Fruit fly (Drosophila melanogaster) whole organism, prepupa: ENCODE data around the gene ppan.

ENCODE experiments used
- Blimp-1 ChIP-seq: fragments of 200-800 bp; sonication (Bioruptor generic); optimal IDR thresholded peaks from 3 replicates; lab custom pipeline; 2017; ENCODE audit warnings: missing biosample characterization, missing genetic modification characterization, mild to moderate bottlenecking, moderate library complexity, missing genetic modification reagents
- CG10631 ChIP-seq: fragments of 200-800 bp; sonication (Bioruptor generic); optimal IDR thresholded peaks from 2 replicates; lab custom pipeline; 2016; ENCODE audit warnings: missing biosample characterization, missing genetic modification characterization
- CG11294 ChIP-seq: fragments of 200-800 bp; sonication (Bioruptor generic); IDR thresholded peaks from 2 replicates; pipeline ENCODE4 v1.3.6; 2022; ENCODE audit warnings: missing biosample characterization, missing genetic modification characterization
- CG11902 ChIP-seq: fragments of 200-800 bp; sonication (Bioruptor generic); optimal IDR thresholded peaks from 3 replicates; lab custom pipeline; 2016; ENCODE audit warnings: missing biosample characterization, missing genetic modification characterization
- CG15336 ChIP-seq: fragments of 200-800 bp; sonication (Bioruptor generic); IDR thresholded peaks from 2 replicates; pipeline ENCODE4 v1.3.6; 2022; ENCODE audit warnings: missing biosample characterization, missing genetic modification characterization
- CG1621 ChIP-seq: fragments of 200-800 bp; sonication (Bioruptor generic); optimal IDR thresholded peaks from 3 replicates; lab custom pipeline; 2018; ENCODE audit warnings: missing biosample characterization, mild to moderate bottlenecking, missing genetic modification characterization
- CG16779 ChIP-seq: fragments of 200-800 bp; sonication (Bioruptor generic); optimal IDR thresholded peaks from 3 replicates; lab custom pipeline; 2017; ENCODE audit warnings: missing biosample characterization, mild to moderate bottlenecking, missing genetic modification characterization
- CG3032 ChIP-seq: fragments of 200-800 bp; optimal IDR thresholded peaks from 2 replicates; lab custom pipeline; 2019; ENCODE audit warnings: missing biosample characterization, mild to moderate bottlenecking, missing genetic modification characterization, moderate library complexity
- CG31627 ChIP-seq: fragments of 200-800 bp; sonication (Bioruptor generic); optimal IDR thresholded peaks from 3 replicates; lab custom pipeline; 2016; ENCODE audit warnings: missing biosample characterization, missing genetic modification characterization
- CG32006 ChIP-seq: fragments of 200-800 bp; sonication (Bioruptor generic); optimal IDR thresholded peaks from 3 replicates; lab custom pipeline; 2017; ENCODE audit warnings: missing biosample characterization, mild to moderate bottlenecking, missing genetic modification characterization
- CG34406 ChIP-seq: fragments of 200-800 bp; sonication (Bioruptor generic); optimal IDR thresholded peaks from 3 replicates; lab custom pipeline; 2016; ENCODE audit warnings: missing biosample characterization, missing genetic modification characterization
- CG4318 ChIP-seq: fragments of 200-800 bp; sonication (Bioruptor generic); optimal IDR thresholded peaks from 3 replicates; lab custom pipeline; 2017; ENCODE audit warnings: missing biosample characterization, mild to moderate bottlenecking, missing genetic modification characterization
- CG6163 ChIP-seq: fragments of 200-800 bp; sonication (Bioruptor generic); IDR thresholded peaks from 3 replicates; pipeline ENCODE4 v1.3.6; 2022; ENCODE audit warnings: missing biosample characterization, missing genetic modification characterization
- CG6276 ChIP-seq: fragments of 200-800 bp; sonication (Bioruptor generic); optimal IDR thresholded peaks from 2 replicates; lab custom pipeline; 2017; ENCODE audit warnings: missing biosample characterization, mild to moderate bottlenecking, missing genetic modification characterization
- CG6792 ChIP-seq: fragments of 200-800 bp; sonication (Bioruptor generic); optimal IDR thresholded peaks from 3 replicates; lab custom pipeline; 2016; ENCODE audit warnings: missing biosample characterization, missing genetic modification characterization
- CG6808 ChIP-seq: fragments of 200-800 bp; sonication (Bioruptor generic); optimal IDR thresholded peaks from 3 replicates; lab custom pipeline; 2017; ENCODE audit warnings: missing biosample characterization, missing genetic modification characterization, mild to moderate bottlenecking, moderate library complexity, missing genetic modification reagents
- CG6854 ChIP-seq: fragments of 200-800 bp; sonication (Bioruptor generic); optimal IDR thresholded peaks from 2 replicates; lab custom pipeline; 2017; ENCODE audit warnings: missing biosample characterization, mild to moderate bottlenecking, missing genetic modification characterization
- CG8119 ChIP-seq: fragments of 200-800 bp; sonication (Bioruptor generic); IDR thresholded peaks from 3 replicates; pipeline ENCODE4 v1.3.6; 2022; ENCODE audit warnings: missing biosample characterization, missing genetic modification characterization
- CG8319 ChIP-seq: fragments of 200-800 bp; sonication (Bioruptor generic); optimal IDR thresholded peaks from 3 replicates; lab custom pipeline; 2016; ENCODE audit warnings: missing biosample characterization, missing genetic modification characterization
- CG8632 ChIP-seq: fragments of 200-800 bp; sonication (Bioruptor generic); optimal IDR thresholded peaks from 3 replicates; lab custom pipeline; 2016; ENCODE audit warnings: missing biosample characterization, missing genetic modification characterization
- CG9139 ChIP-seq: fragments of 200-800 bp; sonication (Bioruptor generic); optimal IDR thresholded peaks from 3 replicates; lab custom pipeline; 2017; ENCODE audit warnings: missing biosample characterization, mild to moderate bottlenecking, missing genetic modification characterization
- Eip78C ChIP-seq: fragments of 200-800 bp; sonication (Bioruptor generic); peaks from one replicate; lab custom pipeline; 2016; ENCODE audit warnings: missing biosample characterization, missing genetic modification characterization
- Eip93F ChIP-seq: fragments of 200-800 bp; sonication (Bioruptor generic); optimal IDR thresholded peaks from 2 replicates; lab custom pipeline; 2016; ENCODE audit warnings: missing biosample characterization, mild to moderate bottlenecking, missing genetic modification characterization
- Ets96B ChIP-seq: fragments of 200-800 bp; optimal IDR thresholded peaks from 2 replicates; lab custom pipeline; 2019; ENCODE audit warnings: missing biosample characterization, mild to moderate bottlenecking, missing genetic modification characterization, moderate library complexity
- Gug ChIP-seq: fragments of 200-800 bp; sonication (Bioruptor generic); IDR thresholded peaks from 2 replicates; pipeline ENCODE4 v1.3.6; 2022; ENCODE audit warnings: missing biosample characterization, missing genetic modification characterization
- Hr39 ChIP-seq: fragments of 200-800 bp; sonication (Bioruptor generic); optimal IDR thresholded peaks from 2 replicates; lab custom pipeline; 2016; ENCODE audit warnings: missing biosample characterization, missing genetic modification characterization
- Hr4 ChIP-seq: fragments of 200-800 bp; sonication (Bioruptor generic); optimal IDR thresholded peaks from 3 replicates; lab custom pipeline; 2016; ENCODE audit warnings: missing biosample characterization, missing genetic modification characterization
- Smox ChIP-seq: fragments of 200-800 bp; sonication (Bioruptor generic); optimal IDR thresholded peaks from 3 replicates; lab custom pipeline; 2016; ENCODE audit warnings: missing biosample characterization, missing genetic modification characterization
- Sox15 ChIP-seq: fragments of 200-800 bp; sonication (Bioruptor generic); optimal IDR thresholded peaks from 3 replicates; lab custom pipeline; 2016; ENCODE audit warnings: missing biosample characterization, missing genetic modification characterization
- achi ChIP-seq: fragments of 200-800 bp; sonication (Bioruptor generic); optimal IDR thresholded peaks from 3 replicates; lab custom pipeline; 2016; ENCODE audit warnings: missing biosample characterization, missing genetic modification characterization
- cyc ChIP-seq: fragments of 200-800 bp; sonication (Bioruptor generic); optimal IDR thresholded peaks from 3 replicates; lab custom pipeline; 2016; ENCODE audit warnings: missing biosample characterization, missing genetic modification characterization
- dsx ChIP-seq: fragments of 200-800 bp; optimal IDR thresholded peaks from 3 replicates; lab custom pipeline; 2019; ENCODE audit warnings: missing biosample characterization, mild to moderate bottlenecking, missing genetic modification characterization, moderate library complexity; ENCODE audit not compliant: poor library complexity, severe bottlenecking
- eg ChIP-seq: fragments of 200-800 bp; sonication (Bioruptor generic); IDR thresholded peaks from 3 replicates; pipeline ENCODE4 v1.3.6; 2022; ENCODE audit warnings: missing biosample characterization, missing genetic modification characterization
- esn ChIP-seq: fragments of 200-800 bp; sonication (Bioruptor generic); optimal IDR thresholded peaks from 2 replicates; lab custom pipeline; 2016; ENCODE audit warnings: missing biosample characterization, mild to moderate bottlenecking, missing genetic modification characterization, moderate library complexity
- fd85E ChIP-seq: fragments of 200-800 bp; sonication (Bioruptor generic); optimal IDR thresholded peaks from 3 replicates; lab custom pipeline; 2016; ENCODE audit warnings: missing biosample characterization, missing genetic modification characterization
- fkh ChIP-seq: fragments of 200-800 bp; sonication (Bioruptor generic); optimal IDR thresholded peaks from 3 replicates; lab custom pipeline; 2017; ENCODE audit warnings: missing biosample characterization, mild to moderate bottlenecking, missing genetic modification characterization, moderate library complexity
- lz ChIP-seq: fragments of 200-800 bp; sonication (Bioruptor generic); optimal IDR thresholded peaks from 3 replicates; lab custom pipeline; 2016; ENCODE audit warnings: missing biosample characterization, missing genetic modification characterization
- salr ChIP-seq, 2 experiments: fragments of 200-800 bp; sonication (Bioruptor generic); optimal IDR thresholded peaks; 3 replicates each; lab custom pipeline; 2016 to 2018; ENCODE audit warnings: missing biosample characterization in 2 of 2, missing genetic modification characterization in 2 of 2, mild to moderate bottlenecking in 1 of 2
- spab ChIP-seq: fragments of 200-800 bp; sonication (Bioruptor generic); optimal IDR thresholded peaks from 2 replicates; lab custom pipeline; 2017; ENCODE audit warnings: missing biosample characterization, mild to moderate bottlenecking, missing genetic modification characterization, missing genetic modification reagents
- ss ChIP-seq, 2 experiments: fragments of 200-800 bp; sonication (Bioruptor generic); optimal IDR thresholded peaks; 2 replicates in 1 of 2; 3 replicates in 1 of 2; lab custom pipeline; 2017 to 2018; ENCODE audit warnings: mild to moderate bottlenecking in 2 of 2, missing biosample characterization in 2 of 2, missing genetic modification characterization in 2 of 2, moderate library complexity in 1 of 2
- svp ChIP-seq: fragments of 200-800 bp; sonication (Bioruptor generic); peaks from one replicate; lab custom pipeline; 2016; ENCODE audit warnings: missing biosample characterization, missing genetic modification characterization
- topi ChIP-seq: fragments of 200-800 bp; sonication (Bioruptor generic); optimal IDR thresholded peaks from 3 replicates; lab custom pipeline; 2016; ENCODE audit warnings: missing biosample characterization, missing genetic modification characterization
- vri ChIP-seq: fragments of 200-800 bp; sonication (Bioruptor generic); optimal IDR thresholded peaks from 3 replicates; lab custom pipeline; 2016; ENCODE audit warnings: missing biosample characterization, mild to moderate bottlenecking, missing genetic modification characterization

Gene ppan

DNA sequence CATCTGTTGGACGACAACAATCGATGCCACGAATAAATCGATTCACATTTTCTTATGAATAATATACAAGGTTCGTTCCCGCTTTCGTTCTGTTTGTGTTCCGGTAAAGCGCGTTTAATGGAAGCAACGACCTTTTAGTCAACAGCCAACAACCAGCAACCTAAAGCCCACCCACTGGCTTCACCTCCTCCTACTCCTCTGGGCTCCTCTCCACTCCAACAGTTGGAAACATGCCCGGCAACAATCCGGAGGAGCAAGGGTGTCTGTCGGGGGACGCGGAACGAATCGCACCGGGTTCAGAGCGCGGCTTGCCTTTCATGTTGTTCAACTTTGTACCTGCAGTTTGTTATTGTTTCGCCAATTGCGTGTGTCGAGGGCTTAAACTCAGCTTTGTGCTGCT, 8.2 kb downstream of the ppan start:
- peak in 1 of 2 experiments; percentile 15 for TF ChIP-seq ss (GFP tag; optimal IDR thresholded peaks at IDR 0.05; lab: Kevin White, UChicago)
- TF ChIP-seq CG6163 (GFP tag; lab: Robert Waterston, UW) = 0 out of 3 replicates have a peak, but pooled peaks have one; percentile 2
- peak; percentile 83 for TF ChIP-seq svp (GFP tag; lab: Kevin White, UChicago)
- TF ChIP-seq CG16779 (tag; lab: Kevin White, UChicago) = no peak
- no peak for TF ChIP-seq fd85E (GFP tag; lab: Kevin White, UChicago)

DNA sequence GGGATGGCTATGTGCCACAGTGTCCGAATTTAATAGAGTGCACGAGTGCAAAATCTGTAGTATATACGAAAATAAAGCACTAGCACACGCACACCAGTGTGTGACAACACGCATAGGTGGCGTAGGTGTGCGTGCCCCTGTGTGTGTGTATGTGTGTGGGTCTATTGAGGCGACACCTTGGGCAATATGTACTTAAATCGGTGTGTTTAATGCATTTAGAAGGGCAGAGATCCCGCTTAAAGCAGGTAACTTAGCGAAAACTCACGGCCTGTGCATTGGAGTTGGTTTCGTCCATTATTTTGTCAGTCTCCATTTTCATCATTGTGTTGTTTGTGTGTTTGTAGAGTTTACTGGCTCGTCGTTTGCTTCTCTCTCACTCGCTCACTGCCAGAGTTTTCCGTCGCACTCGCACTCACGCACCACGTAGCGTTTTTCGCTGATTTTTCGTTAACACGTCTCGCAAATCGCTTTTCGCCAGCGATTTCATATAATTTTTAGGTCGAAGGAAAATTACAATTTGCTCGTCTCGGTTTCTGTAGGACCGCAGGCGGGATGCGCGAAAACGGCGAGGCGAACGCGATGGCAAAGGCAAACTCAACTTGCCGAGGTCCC, 10.7 kb downstream of the ppan start:
- TF ChIP-seq Eip78C = peak; percentile 62
- no peak for TF ChIP-seq CG6163 (GFP tag; lab: Robert Waterston, UW)
- TF ChIP-seq CG6854 (GFP tag; lab: Kevin White, UChicago) = peak; percentile 36
- peak; percentile 34 for TF ChIP-seq fkh (GFP tag; lab: Kevin White, UChicago)

DNA sequence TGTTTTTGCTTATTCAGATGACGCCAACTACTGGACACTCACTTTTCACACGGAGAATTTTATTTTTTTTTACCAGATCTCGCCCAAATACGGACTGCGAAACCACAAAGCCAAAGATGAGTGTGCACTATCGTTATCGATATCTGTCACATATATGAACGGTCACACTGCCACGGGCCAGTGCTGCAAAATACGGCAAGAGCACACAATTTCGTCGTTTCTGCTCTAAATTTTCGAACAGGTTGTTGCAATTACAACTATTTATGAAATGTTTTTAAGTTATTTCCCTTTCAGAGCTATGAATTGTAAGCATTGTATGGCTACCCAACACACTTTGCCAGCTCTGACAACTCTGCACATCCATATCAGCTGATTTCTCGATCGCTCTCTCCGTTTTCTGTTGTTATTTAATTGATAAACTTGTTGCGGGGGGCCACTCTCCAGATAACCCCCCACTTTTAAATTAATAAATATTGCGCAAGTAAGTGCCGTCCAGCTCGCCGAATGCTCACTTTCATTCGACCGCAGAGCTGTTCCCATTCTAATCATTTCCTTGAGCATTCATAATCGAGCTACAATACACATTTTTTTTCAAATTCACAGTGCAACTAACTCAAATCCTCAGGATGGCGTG, 11.4 kb downstream of the ppan start, which contains the start of the genes slmb and CG5793:
TSS of gene slmb (minus strand) at position 134 of the 634 bp plus-strand sequence.
TSS of gene CG5793 (plus strand) at position 222 of the 634 bp plus-strand sequence.
- TF ChIP-seq CG3032 (tag; lab: Kevin White, UChicago) (peak; percentile 38), Sox15 (GFP tag; lab: Kevin White, UChicago) (peak; percentile 29), CG15336 (no peak; the same call in 1 of the 2 replicates), CG6808 (GFP tag; lab: Kevin White, UChicago) (no peak), Hr39 (GFP tag; lab: Kevin White, UChicago) (peak; percentile 55), CG11902 (GFP tag; lab: Kevin White, UChicago) (no peak), CG8632 (GFP tag; lab: Kevin White, UChicago) (no peak), achi (peak; percentile 78), CG6276 (GFP tag; lab: Kevin White, UChicago) (no peak), CG8119 (GFP tag; lab: Robert Waterston, UW) (no peak; the same call in 2 of the 3 replicates), Blimp-1 (GFP tag; lab: Kevin White, UChicago) (no peak), vri (peak; percentile 100), CG1621 (no peak), CG6854 (GFP tag; lab: Kevin White, UChicago) (no peak), CG6792 (peak; percentile 40), esn (GFP tag; lab: Kevin White, UChicago) (peak; percentile 58), svp (GFP tag; lab: Kevin White, UChicago) (no peak), CG11294 (GFP tag; lab: Robert Waterston, UW) (no peak), Gug (GFP tag; lab: Robert Waterston, UW) (0 out of 2 replicates have a peak, but pooled peaks have one; percentile 11), Smox (GFP tag; lab: Kevin White, UChicago) (no peak), Ets96B (tag; lab: Kevin White, UChicago) (no peak), eg (peak; percentile 29; the same call in 1 of the 3 replicates), cyc (peak; percentile 49), CG32006 (GFP tag; lab: Kevin White, UChicago) (no peak), spab (GFP tag; lab: Kevin White, UChicago) (no peak), CG31627 (GFP tag; lab: Kevin White, UChicago) (peak; percentile 70), dsx (GFP tag; lab: Kevin White, UChicago) (no peak), topi (GFP tag; lab: Kevin White, UChicago) (peak; percentile 36), CG8319 (no peak), fkh (GFP tag; lab: Kevin White, UChicago) (no peak), Eip93F (GFP tag; lab: Kevin White, UChicago) (no peak), lz (peak; percentile 53), CG34406 (GFP tag; lab: Kevin White, UChicago) (peak; percentile 22), CG9139 (GFP tag; lab: Kevin White, UChicago) (no peak), Hr4 (GFP tag; lab: Kevin White, UChicago) (no peak), CG4318 (GFP tag; lab: Kevin White, UChicago) (no peak), salr (GFP tag; optimal IDR thresholded peaks at IDR 0.05; lab: Kevin White, UChicago) (no peak), CG10631 (GFP tag; lab: Kevin White, UChicago) (peak; percentile 44), Eip78C (peak; percentile 83)
